Worm (Caenorhabditis elegans) whole organism, young adult: ENCODE results near the gene F40G9.12.

Experiments used
- T07F8.4 ChIP-seq: sonication (generic microtip); optimal IDR thresholded peaks from 2 replicates; lab custom pipeline; 2016; ENCODE audit warnings: mild to moderate bottlenecking, missing genetic modification characterization, moderate library complexity, missing compliant biosample characterization
- Y79H2A.3 ChIP-seq: fragments of 200-800 bp; sonication (Bioruptor generic); conservative IDR thresholded peaks from 2 replicates; pipeline ENCODE4 v1.3.6; 2022; ENCODE audit warnings: missing genetic modification reagents, missing genetic modification characterization, missing compliant biosample characterization
- bed-2 ChIP-seq: fragments of 200-800 bp; sonication (Bioruptor generic); IDR thresholded peaks from 2 replicates; pipeline ENCODE4 v1.3.6; 2022; ENCODE audit warnings: missing genetic modification reagents, missing genetic modification characterization, missing compliant biosample characterization
- nfya-1 ChIP-seq: sonication (generic microtip); optimal IDR thresholded peaks from 2 replicates; lab custom pipeline; 2017; ENCODE audit warnings: antibody characterized with exemption, missing compliant biosample characterization, missing genetic modification characterization, borderline replicate concordance; ENCODE audit not compliant: insufficient read depth
- nhr-90 ChIP-seq: sonication (generic microtip); optimal IDR thresholded peaks from 2 replicates; lab custom pipeline; 2016; ENCODE audit warnings: missing genotype, mild to moderate bottlenecking, missing genetic modification characterization, missing compliant biosample characterization
- ztf-3 ChIP-seq: fragments of 200-800 bp; sonication (Bioruptor generic); optimal IDR thresholded peaks from 2 replicates; lab custom pipeline; 2018; ENCODE audit warnings: mild to moderate bottlenecking, missing genetic modification characterization, missing compliant biosample characterization

- no peak for TF ChIP-seq nfya-1 (tag; lab: Kevin White, UChicago)
- TF ChIP-seq bed-2, result no peak
- no peak for TF ChIP-seq ztf-3
- no peak for TF ChIP-seq nhr-90
- no peak for TF ChIP-seq Y79H2A.3
- TF ChIP-seq T07F8.4 (tag; lab: Kevin White, UChicago), result no peak
These were observed 7.5 kb downstream of the F40G9.12 start, which contains the start of gene F40G9.6 for ce11 chrIII:179123-179592.
